Worm (Caenorhabditis elegans) whole organism, L3 larva: ENCODE results near the gene col-41.

ENCODE experiments used
- R02D3.7 ChIP-seq: fragments of 150-350 bp; optimal IDR thresholded peaks from 2 replicates; lab custom pipeline; 2014; ENCODE audit warnings: missing biosample characterization, missing genetic modification characterization
- ZK546.5 ChIP-seq: sonication (generic microtip); optimal IDR thresholded peaks from 2 replicates; lab custom pipeline; 2017; ENCODE audit warnings: missing biosample characterization, missing genetic modification characterization
- ama-1 ChIP-seq: fragments of 150-350 bp; optimal IDR thresholded peaks from 2 replicates; lab custom pipeline; 2018
- ceh-16 ChIP-seq: sonication (generic microtip); optimal IDR thresholded peaks from 2 replicates; lab custom pipeline; 2017; ENCODE audit warnings: missing biosample characterization, missing genetic modification characterization
- ceh-28 ChIP-seq: fragments of 150-350 bp; optimal IDR thresholded peaks from 2 replicates; lab custom pipeline; 2014; ENCODE audit warnings: missing biosample characterization, missing genetic modification reagents, missing genetic modification characterization
- ceh-82 ChIP-seq: fragments of 150-350 bp; optimal IDR thresholded peaks from 2 replicates; lab custom pipeline; 2014; ENCODE audit warnings: missing biosample characterization, missing genetic modification characterization
- daf-12 ChIP-seq: fragments of 150-350 bp; optimal IDR thresholded peaks from 2 replicates; lab custom pipeline; 2014; ENCODE audit warnings: missing biosample characterization, missing genetic modification reagents, missing genetic modification characterization
- elt-1 ChIP-seq: fragments of 150-350 bp; optimal IDR thresholded peaks from 2 replicates; lab custom pipeline; 2014; ENCODE audit warnings: missing biosample characterization, missing genetic modification characterization
- elt-3 ChIP-seq, 3 experiments: fragments of 150-350 bp in 1 of 3; sonication (generic microtip) in 2 of 3; optimal IDR thresholded peaks; 2 replicates in 2 of 3; 4 replicates in 1 of 3; lab custom pipeline; 2014 to 2017; ENCODE audit warnings: missing biosample characterization in 3 of 3, missing genetic modification characterization in 3 of 3
- eor-1 ChIP-seq, 2 experiments: fragments of 150-350 bp; optimal IDR thresholded peaks; 2 replicates each; lab custom pipeline; 2014 to 2018; ENCODE audit warnings: missing biosample characterization in 2 of 2, missing genetic modification characterization in 2 of 2
- fos-1 ChIP-seq: fragments of 150-350 bp; optimal IDR thresholded peaks from 2 replicates; lab custom pipeline; 2014; ENCODE audit warnings: missing biosample characterization, missing genetic modification characterization
- hmg-11 ChIP-seq: sonication (generic microtip); optimal IDR thresholded peaks from 2 replicates; lab custom pipeline; 2016; ENCODE audit warnings: missing genetic modification characterization, missing compliant biosample characterization
- lin-39 ChIP-seq: fragments of 150-350 bp; optimal IDR thresholded peaks from 2 replicates; lab custom pipeline; 2018; ENCODE audit warnings: missing biosample characterization, missing genetic modification reagents, missing genetic modification characterization
- nfya-1 ChIP-seq: sonication (generic microtip); optimal IDR thresholded peaks from 2 replicates; lab custom pipeline; 2017; ENCODE audit warnings: missing genetic modification characterization, mild to moderate bottlenecking, missing compliant biosample characterization, antibody characterized with exemption, moderate library complexity; ENCODE audit not compliant: insufficient read depth
- nhr-11 ChIP-seq: fragments of 150-350 bp; optimal IDR thresholded peaks from 2 replicates; lab custom pipeline; 2014; ENCODE audit warnings: missing biosample characterization, missing genetic modification characterization
- nhr-23 ChIP-seq: fragments of 150-350 bp; optimal IDR thresholded peaks from 2 replicates; lab custom pipeline; 2014; ENCODE audit warnings: missing biosample characterization, missing genetic modification reagents, missing genetic modification characterization
- nhr-25 ChIP-seq: sonication (generic microtip); optimal IDR thresholded peaks from 2 replicates; lab custom pipeline; 2017; ENCODE audit warnings: missing biosample characterization, missing genetic modification characterization
- nhr-28 ChIP-seq: fragments of 150-350 bp; optimal IDR thresholded peaks from 2 replicates; lab custom pipeline; 2014; ENCODE audit warnings: missing biosample characterization, missing genetic modification characterization
- nhr-43 ChIP-seq: sonication (generic microtip); optimal IDR thresholded peaks from 2 replicates; lab custom pipeline; 2016; ENCODE audit warnings: mild to moderate bottlenecking, missing genetic modification characterization, missing compliant biosample characterization; ENCODE audit not compliant: poor library complexity, severe bottlenecking
- nhr-76 ChIP-seq: fragments of 150-350 bp; sonication (generic microtip); optimal IDR thresholded peaks from 5 replicates; lab custom pipeline; 2014; ENCODE audit warnings: missing biosample characterization, missing genetic modification characterization
- nhr-77 ChIP-seq: fragments of 150-350 bp; optimal IDR thresholded peaks from 2 replicates; lab custom pipeline; 2014; ENCODE audit warnings: missing biosample characterization, missing genetic modification characterization
- pha-4 ChIP-seq: fragments of 150-350 bp; optimal IDR thresholded peaks from 2 replicates; lab custom pipeline; 2014; ENCODE audit warnings: missing biosample characterization, missing genetic modification reagents, missing genetic modification characterization
- sea-2 ChIP-seq: fragments of 150-350 bp; sonication (generic microtip); optimal IDR thresholded peaks from 4 replicates; lab custom pipeline; 2014; ENCODE audit warnings: missing biosample characterization, missing genetic modification reagents, missing genetic modification characterization
- skn-1 ChIP-seq: fragments of 150-350 bp; optimal IDR thresholded peaks from 2 replicates; lab custom pipeline; 2014; ENCODE audit warnings: missing biosample characterization, missing genetic modification characterization
- tbx-2 ChIP-seq: sonication (generic microtip); optimal IDR thresholded peaks from 2 replicates; lab custom pipeline; 2016; ENCODE audit warnings: mild to moderate bottlenecking, missing genetic modification characterization, missing compliant biosample characterization
- unc-62 ChIP-seq: fragments of 150-350 bp; sonication (generic microtip); optimal IDR thresholded peaks from 4 replicates; lab custom pipeline; 2014; ENCODE audit warnings: missing biosample characterization, missing genetic modification reagents, missing genetic modification characterization
- zag-1 ChIP-seq: fragments of 150-350 bp; optimal IDR thresholded peaks from 2 replicates; lab custom pipeline; 2014; ENCODE audit warnings: missing biosample characterization, missing genetic modification characterization

Gene col-41

ce11 chrX:15159362-15159761, 16.9 kb downstream of the col-41 start:
- TF ChIP-seq hmg-11 (tag; lab: Kevin White, UChicago), result no peak
- TF ChIP-seq nhr-25 (tag; lab: Kevin White, UChicago), result no peak
- TF ChIP-seq daf-12, result no peak
- TF ChIP-seq R02D3.7 (tag; lab: Kevin White, UChicago), result no peak
- no peak for TF ChIP-seq nfya-1 (tag; lab: Kevin White, UChicago)
- no peak for TF ChIP-seq ama-1 (lab: Kevin White, UChicago)
- TF ChIP-seq tbx-2 (tag; lab: Kevin White, UChicago), result no peak
- no peak for TF ChIP-seq sea-2 (GFP tag; lab: Kevin White, UChicago)
- no peak for TF ChIP-seq unc-62 (GFP tag; lab: Kevin White, UChicago)
- no peak for TF ChIP-seq ceh-28 (tag; lab: Kevin White, UChicago)

- TF ChIP-seq nhr-43 (tag; lab: Kevin White, UChicago), result peak; percentile 44
- no peak for TF ChIP-seq zag-1 (tag; lab: Kevin White, UChicago)
- peak in 1 of 3 experiments; percentile 8 for TF ChIP-seq elt-3 (tag; optimal IDR thresholded peaks at IDR 0.05; lab: Kevin White, UChicago)
- peak; percentile 54 for TF ChIP-seq nhr-23
- TF ChIP-seq nfya-1 (tag; lab: Kevin White, UChicago), result no peak
- TF ChIP-seq nhr-25 (tag; lab: Kevin White, UChicago), result peak; percentile 8
Observed at ce11 chrX:15158699-15159312, 17.5 kb downstream of the col-41 start, which contains the start of gene C11G10.1. TSS of gene C11G10.1 (minus strand) at chrX:15158749.

- TF ChIP-seq nhr-23 (no peak), elt-3 (tag; optimal IDR thresholded peaks at IDR 0.05; lab: Kevin White, UChicago) (no peak), fos-1 (tag; lab: Kevin White, UChicago) (no peak), ceh-28 (tag; lab: Kevin White, UChicago) (no peak), nfya-1 (tag; lab: Kevin White, UChicago) (no peak), ceh-16 (tag; lab: Kevin White, UChicago) (no peak), ceh-82 (tag; lab: Kevin White, UChicago) (no peak), sea-2 (GFP tag; lab: Kevin White, UChicago) (no peak), tbx-2 (tag; lab: Kevin White, UChicago) (no peak)
Observed at ce11 chrX:15157854-15158253, 18.4 kb downstream of the col-41 start.

- TF ChIP-seq nhr-77 (tag; lab: Kevin White, UChicago) (no peak), unc-62 (GFP tag; lab: Kevin White, UChicago) (no peak), nhr-11 (tag; lab: Kevin White, UChicago) (no peak), ama-1 (lab: Kevin White, UChicago) (no peak), nhr-76 (tag; lab: Kevin White, UChicago) (no peak), nhr-28 (no peak), daf-12 (no peak), skn-1 (tag; lab: Kevin White, UChicago) (no peak), pha-4 (no peak), sea-2 (GFP tag; lab: Kevin White, UChicago) (no peak), elt-1 (tag; lab: Kevin White, UChicago) (no peak), fos-1 (tag; lab: Kevin White, UChicago) (no peak), nhr-43 (tag; lab: Kevin White, UChicago) (no peak)
Observed at ce11 chrX:15155054-15155453, 21.2 kb downstream of the col-41 start.

- TF ChIP-seq skn-1 (tag; lab: Kevin White, UChicago), result no peak
- TF ChIP-seq lin-39 (tag; lab: Kevin White, UChicago), result peak; percentile 59
- TF ChIP-seq ceh-28 (tag; lab: Kevin White, UChicago), result no peak
Observed at ce11 chrX:15148831-15149230, 27.4 kb downstream of the col-41 start.

- TF ChIP-seq eor-1 (tag; optimal IDR thresholded peaks at IDR 0.05; lab: Kevin White, UChicago), result no peak
- no peak for TF ChIP-seq ZK546.5
Observed at ce11 chrX:15148389-15148788, 27.9 kb downstream of the col-41 start.

ce11 chrX:15147640-15148039, 28.6 kb downstream of the col-41 start, which contains the start of gene unc-7:
TSS of gene unc-7 (minus strand) at chrX:15147740.
- no peak for TF ChIP-seq nhr-76 (tag; lab: Kevin White, UChicago)
- TF ChIP-seq, all 47 proteins: peak for 0
